Worm (Caenorhabditis elegans): ENCODE data around the gene T11B7.1.

DNA sequence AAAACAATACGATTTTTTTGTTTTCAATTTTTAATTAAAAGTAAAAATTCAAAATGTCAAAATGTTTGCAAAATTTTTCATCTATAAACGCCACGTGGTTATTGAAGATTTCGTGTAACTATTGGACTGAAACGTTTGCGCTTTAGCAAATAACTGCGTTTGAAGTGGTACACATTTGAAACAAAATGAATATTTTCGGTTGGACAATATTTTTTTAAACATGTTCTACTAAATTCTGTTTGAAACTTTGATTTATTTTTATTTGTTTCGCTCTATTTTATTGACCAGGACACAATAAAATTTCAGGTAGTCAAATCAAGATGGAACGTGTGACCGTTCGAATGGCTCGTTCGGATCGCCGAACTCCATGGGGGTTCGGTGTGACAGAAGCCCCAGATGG is 11.7 kb downstream of the T11B7.1 start, which contains the start of gene alp-1:
- TF ChIP-seq tbx-2 (tag; optimal IDR thresholded peaks at IDR 0.05) (no peak), zag-1 (tag; optimal IDR thresholded peaks at IDR 0.05) (no peak), ama-1 (optimal IDR thresholded peaks at IDR 0.05) (no peak), ceh-9 (tag; optimal IDR thresholded peaks at IDR 0.05) (no peak), elt-2 (tag; optimal IDR thresholded peaks at IDR 0.05) (no peak), sea-2 (GFP tag; optimal IDR thresholded peaks at IDR 0.05) (no peak)
